Worm (Caenorhabditis elegans) whole organism, young adult: ENCODE data around the gene srg-21.
A peak's percentile ranks its signal among the peaks of the same experiment; 100 is the strongest.

Experiments
- B0019.2 ChIP-seq: fragments of 200-800 bp; sonication (Bioruptor generic); conservative IDR thresholded peaks from 2 replicates; pipeline ENCODE4 v1.3.6; 2022; ENCODE audit warnings: missing genetic modification reagents, missing genetic modification characterization, missing compliant biosample characterization
- B0035.1 ChIP-seq: sonication (generic microtip); optimal IDR thresholded peaks from 2 replicates; lab custom pipeline; 2016; ENCODE audit warnings: missing genetic modification characterization, mild to moderate bottlenecking, missing compliant biosample characterization, missing genotype, missing genetic modification reagents
- D2030.7 ChIP-seq: fragments of 200-800 bp; sonication (Bioruptor generic); IDR thresholded peaks from 2 replicates; pipeline ENCODE4 v1.3.6; 2022; ENCODE audit warnings: missing genetic modification reagents, missing genetic modification characterization, missing compliant biosample characterization
- F22D6.2 ChIP-seq: sonication (generic microtip); optimal IDR thresholded peaks from 2 replicates; lab custom pipeline; 2016; ENCODE audit warnings: mild to moderate bottlenecking, missing genetic modification characterization, missing compliant biosample characterization
- F39B2.1 ChIP-seq: fragments of 200-800 bp; sonication (Bioruptor generic); IDR thresholded peaks from 2 replicates; pipeline ENCODE4 v1.3.6; 2022; ENCODE audit warnings: missing genetic modification reagents, missing genetic modification characterization, missing compliant biosample characterization
- F49E8.2 ChIP-seq: sonication (generic microtip); optimal IDR thresholded peaks from 3 replicates; lab custom pipeline; 2017; ENCODE audit warnings: missing genetic modification characterization, mild to moderate bottlenecking, missing compliant biosample characterization, antibody characterized with exemption, moderate library complexity; ENCODE audit not compliant: insufficient read depth
- F52B5.7 ChIP-seq: sonication (generic microtip); optimal IDR thresholded peaks from 2 replicates; lab custom pipeline; 2016; ENCODE audit warnings: mild to moderate bottlenecking, missing genetic modification characterization, missing compliant biosample characterization
- F57A8.1 ChIP-seq: fragments of 200-800 bp; sonication (Bioruptor generic); optimal IDR thresholded peaks from 2 replicates; lab custom pipeline; 2018; ENCODE audit warnings: mild to moderate bottlenecking, missing genetic modification characterization, moderate library complexity, missing compliant biosample characterization
- F57C9.4 ChIP-seq: sonication (generic microtip); optimal IDR thresholded peaks from 2 replicates; lab custom pipeline; 2017; ENCODE audit warnings: mild to moderate bottlenecking, missing genetic modification characterization, missing compliant biosample characterization
- Y67H2A.10 ChIP-seq: fragments of 200-800 bp; sonication (Bioruptor generic); conservative IDR thresholded peaks from 2 replicates; pipeline ENCODE4 v1.3.6; 2022; ENCODE audit warnings: missing genetic modification reagents, missing genetic modification characterization, missing compliant biosample characterization
- Y79H2A.3 ChIP-seq: fragments of 200-800 bp; sonication (Bioruptor generic); conservative IDR thresholded peaks from 2 replicates; pipeline ENCODE4 v1.3.6; 2022; ENCODE audit warnings: missing genetic modification reagents, missing genetic modification characterization, missing compliant biosample characterization
- Y95B8A.8 ChIP-seq: fragments of 200-800 bp; sonication (Bioruptor generic); IDR thresholded peaks from 2 replicates; pipeline ENCODE4 v1.3.6; 2022; ENCODE audit warnings: missing genetic modification reagents, missing genetic modification characterization, missing compliant biosample characterization
- ama-1 ChIP-seq, 3 experiments: fragments of 150-350 bp in 1 of 3; sonication (generic microtip) in 2 of 3; optimal IDR thresholded peaks; 2 replicates each; lab custom pipeline; 2014 to 2018; ENCODE audit warnings: missing biosample characterization in 2 of 3, missing genetic modification characterization in 2 of 3, missing genetic modification reagents in 2 of 3
- aptf-3 ChIP-seq: fragments of 200-800 bp; sonication (Bioruptor generic); IDR thresholded peaks from 2 replicates; pipeline ENCODE4 v1.3.6; 2022; ENCODE audit warnings: missing genetic modification characterization, missing compliant biosample characterization
- attf-5 ChIP-seq: fragments of 200-800 bp; sonication (Bioruptor generic); optimal IDR thresholded peaks from 2 replicates; lab custom pipeline; 2018; ENCODE audit warnings: mild to moderate bottlenecking, missing genetic modification characterization, missing compliant biosample characterization
- bed-1 ChIP-seq: fragments of 200-800 bp; sonication (Bioruptor generic); IDR thresholded peaks from 2 replicates; pipeline ENCODE4 v1.3.6; 2022; ENCODE audit warnings: missing genetic modification reagents, missing genetic modification characterization, missing compliant biosample characterization
- ceh-100 ChIP-seq: fragments of 200-800 bp; sonication (Bioruptor generic); IDR thresholded peaks from 2 replicates; pipeline ENCODE4 v1.3.6; 2022; ENCODE audit warnings: missing genetic modification reagents, missing genetic modification characterization, missing compliant biosample characterization
- ceh-27 ChIP-seq: fragments of 200-800 bp; sonication (Bioruptor generic); optimal IDR thresholded peaks from 2 replicates; lab custom pipeline; 2018; ENCODE audit warnings: mild to moderate bottlenecking, missing genetic modification characterization, moderate library complexity, missing compliant biosample characterization
- ceh-40 ChIP-seq: fragments of 200-800 bp; sonication (Bioruptor generic); IDR thresholded peaks from 2 replicates; pipeline ENCODE4 v1.3.6; 2022; ENCODE audit warnings: missing genetic modification characterization, missing compliant biosample characterization
- chd-7 ChIP-seq: sonication (generic microtip); optimal IDR thresholded peaks from 2 replicates; lab custom pipeline; 2016; ENCODE audit warnings: mild to moderate bottlenecking, missing genetic modification characterization, moderate library complexity, missing compliant biosample characterization
- dpl-1 ChIP-seq: fragments of 150-350 bp; optimal IDR thresholded peaks from 2 replicates; lab custom pipeline; 2014; ENCODE audit warnings: missing biosample characterization, missing genetic modification reagents, missing genetic modification characterization
- efl-1 ChIP-seq: fragments of 150-350 bp; optimal IDR thresholded peaks from 2 replicates; lab custom pipeline; 2014; ENCODE audit warnings: missing biosample characterization, missing genetic modification reagents, missing genetic modification characterization
- egrh-3 ChIP-seq: fragments of 200-800 bp; sonication (Bioruptor generic); IDR thresholded peaks from 2 replicates; pipeline ENCODE4 v1.3.6; 2022; ENCODE audit warnings: missing genetic modification reagents, missing genetic modification characterization, missing compliant biosample characterization
- ekl-4 ChIP-seq: fragments of 200-800 bp; sonication (Bioruptor generic); IDR thresholded peaks from 2 replicates; pipeline ENCODE4 v1.3.6; 2022; ENCODE audit warnings: missing genetic modification reagents, missing genetic modification characterization, missing compliant biosample characterization
- ets-4 ChIP-seq: fragments of 200-800 bp; sonication (Bioruptor generic); optimal IDR thresholded peaks from 2 replicates; lab custom pipeline; 2018; ENCODE audit warnings: mild to moderate bottlenecking, missing genetic modification characterization, missing compliant biosample characterization
- him-1 ChIP-seq: sonication (generic microtip); optimal IDR thresholded peaks from 2 replicates; lab custom pipeline; 2016; ENCODE audit warnings: missing genotype, missing genetic modification reagents, missing genetic modification characterization, missing compliant biosample characterization
- hmg-1.2 ChIP-seq: fragments of 200-800 bp; sonication (Bioruptor generic); IDR thresholded peaks from 2 replicates; pipeline ENCODE4 v1.3.6; 2022; ENCODE audit warnings: missing genetic modification reagents, missing genetic modification characterization, missing compliant biosample characterization
- lag-1 ChIP-seq: fragments of 200-800 bp; sonication (Bioruptor generic); IDR thresholded peaks from 2 replicates; pipeline ENCODE4 v1.3.6; 2022; ENCODE audit warnings: missing genetic modification reagents, missing genetic modification characterization, missing compliant biosample characterization
- let-607 ChIP-seq, 2 experiments: fragments of 200-800 bp in 1 of 2; sonication (Bioruptor generic) in 1 of 2; sonication (generic microtip) in 1 of 2; optimal IDR thresholded peaks; 2 replicates each; lab custom pipeline; 2016 to 2018; ENCODE audit warnings: mild to moderate bottlenecking in 2 of 2, missing compliant biosample characterization in 2 of 2, missing genetic modification characterization in 2 of 2, moderate library complexity in 2 of 2, missing genotype in 1 of 2
- lin-40 ChIP-seq: sonication (generic microtip); optimal IDR thresholded peaks from 2 replicates; lab custom pipeline; 2016; ENCODE audit warnings: missing genetic modification characterization, mild to moderate bottlenecking, missing compliant biosample characterization, missing genotype, missing genetic modification reagents
- madf-6 ChIP-seq: fragments of 200-800 bp; sonication (Bioruptor generic); IDR thresholded peaks from 2 replicates; pipeline ENCODE4 v1.3.6; 2022; ENCODE audit warnings: missing genetic modification reagents, missing genetic modification characterization, missing compliant biosample characterization
- madf-8 ChIP-seq: fragments of 200-800 bp; sonication (Bioruptor generic); conservative IDR thresholded peaks from 2 replicates; pipeline ENCODE4 v1.3.6; 2022; ENCODE audit warnings: missing genetic modification reagents, missing genetic modification characterization, missing compliant biosample characterization
- mel-28 ChIP-seq: sonication (generic microtip); optimal IDR thresholded peaks from 2 replicates; lab custom pipeline; 2016; ENCODE audit warnings: borderline replicate concordance, mild to moderate bottlenecking, missing genetic modification characterization, missing compliant biosample characterization
- mes-4 ChIP-seq: sonication (generic microtip); optimal IDR thresholded peaks from 2 replicates; lab custom pipeline; 2016; ENCODE audit warnings: missing genotype, missing genetic modification characterization, missing compliant biosample characterization
- mxl-1 ChIP-seq: sonication (generic microtip); optimal IDR thresholded peaks from 2 replicates; lab custom pipeline; 2016; ENCODE audit warnings: missing genetic modification characterization, missing compliant biosample characterization
- nhr-120 ChIP-seq: fragments of 200-800 bp; sonication (Bioruptor generic); IDR thresholded peaks from 2 replicates; pipeline ENCODE4 v1.3.6; 2022; ENCODE audit warnings: missing genetic modification characterization, missing compliant biosample characterization
- rcor-1 ChIP-seq: fragments of 200-800 bp; sonication (Bioruptor generic); IDR thresholded peaks from 2 replicates; pipeline ENCODE4 v1.3.6; 2022; ENCODE audit warnings: missing genetic modification reagents, missing genetic modification characterization, missing compliant biosample characterization
- repo-1 ChIP-seq: sonication (generic microtip); optimal IDR thresholded peaks from 2 replicates; lab custom pipeline; 2017; ENCODE audit warnings: mild to moderate bottlenecking, missing genetic modification characterization, missing compliant biosample characterization
- sea-2 ChIP-seq: fragments of 200-800 bp; sonication (Bioruptor generic); IDR thresholded peaks from 2 replicates; pipeline ENCODE4 v1.3.6; 2022; ENCODE audit warnings: missing genetic modification characterization, missing compliant biosample characterization
- snpc-1.1 ChIP-seq: sonication (generic microtip); optimal IDR thresholded peaks from 2 replicates; lab custom pipeline; 2017; ENCODE audit warnings: missing genetic modification characterization, mild to moderate bottlenecking, missing compliant biosample characterization, antibody characterized with exemption, moderate library complexity, missing genotype, missing genetic modification reagents; ENCODE audit not compliant: insufficient read depth
- snpc-1.3 ChIP-seq: sonication (generic microtip); optimal IDR thresholded peaks from 2 replicates; lab custom pipeline; 2017; ENCODE audit warnings: missing genetic modification characterization, mild to moderate bottlenecking, missing compliant biosample characterization, antibody characterized with exemption, moderate library complexity, missing genotype, missing genetic modification reagents; ENCODE audit not compliant: insufficient read depth
- snpc-4 ChIP-seq, 5 experiments: fragments of 150-350 bp in 1 of 5; sonication (generic microtip) in 4 of 5; optimal IDR thresholded peaks; 2 replicates each; lab custom pipeline; 2014 to 2018; ENCODE audit warnings: missing genetic modification characterization in 5 of 5, missing biosample characterization in 3 of 5, antibody characterized with exemption in 2 of 5, mild to moderate bottlenecking in 2 of 5, missing compliant biosample characterization in 2 of 5, missing genotype in 2 of 5, moderate library complexity in 2 of 5, missing genetic modification reagents in 1 of 5
- sptf-2 ChIP-seq: fragments of 200-800 bp; sonication (Bioruptor generic); optimal IDR thresholded peaks from 2 replicates; lab custom pipeline; 2018; ENCODE audit warnings: mild to moderate bottlenecking, missing genetic modification characterization, missing compliant biosample characterization
- unc-62 ChIP-seq: fragments of 150-350 bp; optimal IDR thresholded peaks from 2 replicates; lab custom pipeline; 2014; ENCODE audit warnings: missing biosample characterization, missing genetic modification reagents, missing genetic modification characterization
- zim-3 ChIP-seq: sonication (generic microtip); optimal IDR thresholded peaks from 2 replicates; lab custom pipeline; 2017; ENCODE audit warnings: mild to moderate bottlenecking, missing genetic modification characterization, moderate library complexity, missing compliant biosample characterization
- ztf-26 ChIP-seq: sonication (generic microtip); optimal IDR thresholded peaks from 2 replicates; lab custom pipeline; 2017; ENCODE audit warnings: missing genetic modification characterization, missing compliant biosample characterization
- ztf-28 ChIP-seq: fragments of 200-800 bp; sonication (Bioruptor generic); IDR thresholded peaks from 2 replicates; pipeline ENCODE4 v1.3.6; 2022; ENCODE audit warnings: missing genetic modification reagents, missing genetic modification characterization, missing compliant biosample characterization

Gene srg-21

ce11 chrII:3076915-3077314 lies 14.3 kb downstream of the srg-21 start, which contains the start of gene Y25C1A.8 (continued):
- no peak for TF ChIP-seq Y79H2A.3
- TF ChIP-seq D2030.7 (GFP tag; lab: Robert Waterston, UW), result peak; percentile 75; the same call in 1 of the 2 replicates
- TF ChIP-seq snpc-1.3 (tag; lab: Kevin White, UChicago), result peak; percentile 51
- TF ChIP-seq lin-40 (tag; lab: Kevin White, UChicago), result peak; percentile 94
- peak; percentile 56; the same call in 1 of the 2 replicates for TF ChIP-seq ztf-28
- TF ChIP-seq mxl-1, result peak; percentile 15
- no peak for TF ChIP-seq Y67H2A.10
- TF ChIP-seq let-607 (tag; optimal IDR thresholded peaks at IDR 0.05; lab: Kevin White, UChicago), result peak; percentile 97 to 98
- TF ChIP-seq unc-62 (GFP tag; lab: Kevin White, UChicago), result no peak
- no peak for TF ChIP-seq ceh-40 (GFP tag; lab: Robert Waterston, UW)
- TF ChIP-seq B0019.2 (GFP tag; lab: Robert Waterston, UW), result no peak
- TF ChIP-seq nhr-120 (GFP tag; lab: Robert Waterston, UW), result no peak
- no peak for TF ChIP-seq egrh-3 (GFP tag; lab: Robert Waterston, UW)
- TF ChIP-seq dpl-1 (GFP tag; lab: Kevin White, UChicago), result peak; percentile 37
- peak; percentile 63 for TF ChIP-seq snpc-4 (GFP tag; optimal IDR thresholded peaks at IDR 0.05; lab: Kevin White, UChicago)
- peak in 3 of 4 experiments; percentile 71 to 73 (median 73) for TF ChIP-seq snpc-4 (tag; optimal IDR thresholded peaks at IDR 0.05; lab: Kevin White, UChicago)
- peak; percentile 83 for TF ChIP-seq ceh-100
- no peak for TF ChIP-seq F39B2.1 (GFP tag; lab: Robert Waterston, UW)
- TF ChIP-seq chd-7 (tag; lab: Kevin White, UChicago), result no peak
- peak; percentile 28; the same call in 1 of the 2 replicates for TF ChIP-seq madf-8
- no peak for TF ChIP-seq bed-1 (GFP tag; lab: Robert Waterston, UW)
- TF ChIP-seq F57A8.1 (GFP tag; lab: Kevin White, UChicago), result no peak
- peak; percentile 88 for TF ChIP-seq madf-6 (GFP tag; lab: Robert Waterston, UW)
- TF ChIP-seq rcor-1 (GFP tag; lab: Robert Waterston, UW), result no peak; the same call in 1 of the 2 replicates
- peak; percentile 51 for TF ChIP-seq efl-1 (GFP tag; lab: Kevin White, UChicago)
- TF ChIP-seq him-1 (tag; lab: Kevin White, UChicago), result peak; percentile 30
- TF ChIP-seq F52B5.7, result no peak
- no peak for TF ChIP-seq lag-1 (GFP tag; lab: Robert Waterston, UW)
- TF ChIP-seq repo-1, result peak; percentile 91
- TF ChIP-seq sea-2, result no peak
- TF ChIP-seq F22D6.2, result peak; percentile 70
- peak; percentile 58 for TF ChIP-seq mel-28 (tag; lab: Kevin White, UChicago)
- no peak for TF ChIP-seq sptf-2
- peak; percentile 75 for TF ChIP-seq hmg-1.2 (GFP tag; lab: Robert Waterston, UW)
- TF ChIP-seq zim-3 (tag; lab: Kevin White, UChicago), result peak; percentile 53
- TF ChIP-seq snpc-1.1 (tag; lab: Kevin White, UChicago), result no peak
- peak; percentile 90; the same call in 1 of the 2 replicates for TF ChIP-seq ekl-4 (GFP tag; lab: Robert Waterston, UW)
- peak; percentile 83 for TF ChIP-seq attf-5 (GFP tag; lab: Kevin White, UChicago)
- no peak for TF ChIP-seq ceh-27 (GFP tag; lab: Kevin White, UChicago)
- no peak for TF ChIP-seq ama-1 (optimal IDR thresholded peaks at IDR 0.05; lab: Kevin White, UChicago)
- peak in 1 of 2 experiments; percentile 16 for TF ChIP-seq ama-1 (GFP tag; optimal IDR thresholded peaks at IDR 0.05; lab: Kevin White, UChicago)
- TF ChIP-seq Y95B8A.8 (GFP tag; lab: Robert Waterston, UW), result no peak; the same call in none of the 2 replicates
- no peak for TF ChIP-seq mes-4 (tag; lab: Kevin White, UChicago)
- peak; percentile 78 for TF ChIP-seq ets-4 (GFP tag; lab: Kevin White, UChicago)
- peak; percentile 40 for TF ChIP-seq B0035.1 (tag; lab: Kevin White, UChicago)
- peak; percentile 83 for TF ChIP-seq ztf-26
- TF ChIP-seq F57C9.4 (tag; lab: Kevin White, UChicago), result peak; percentile 67
- no peak for TF ChIP-seq aptf-3 (GFP tag; lab: Robert Waterston, UW)
- peak; percentile 70 for TF ChIP-seq F49E8.2
